Worm (Caenorhabditis elegans): ENCODE measurements around the gene T24D8.6.

DNA sequence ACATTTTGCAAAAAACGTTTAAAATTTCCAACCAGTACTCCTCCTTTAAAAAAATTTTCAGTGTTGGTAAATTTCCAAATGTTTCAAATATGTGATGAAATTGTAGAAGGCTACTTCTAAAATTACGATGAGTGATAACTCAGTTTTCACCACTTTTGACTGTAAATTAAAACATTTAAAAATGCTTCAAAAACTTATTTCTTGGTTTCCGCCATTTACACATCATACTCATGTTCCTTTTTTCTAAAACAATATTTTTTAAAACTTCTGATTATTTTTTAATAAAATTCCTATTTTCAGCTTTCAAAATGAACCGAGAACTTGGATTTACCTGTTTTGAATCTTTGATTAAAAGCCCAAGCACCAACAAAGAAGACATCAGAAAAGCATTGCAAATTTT is 37.9 kb upstream of the T24D8.6 start, which contains the start of gene C43H6.4:
- TF ChIP-seq fkh-10 (GFP tag; optimal IDR thresholded peaks at IDR 0.05) (no peak), nhr-12 (tag; optimal IDR thresholded peaks at IDR 0.05) (no peak), fos-1 (tag; optimal IDR thresholded peaks at IDR 0.05) (no peak), unc-62 (GFP tag; optimal IDR thresholded peaks at IDR 0.05) (no peak), lin-39 (tag; optimal IDR thresholded peaks at IDR 0.05) (no peak), snpc-4 (tag; optimal IDR thresholded peaks at IDR 0.05) (no peak), nhr-25 (tag; optimal IDR thresholded peaks at IDR 0.05) (no peak), jun-1 (tag; optimal IDR thresholded peaks at IDR 0.05) (no peak), tbx-2 (tag; optimal IDR thresholded peaks at IDR 0.05) (no peak), daf-12 (tag; optimal IDR thresholded peaks at IDR 0.05) (no peak)
